Worm (Caenorhabditis elegans): ENCODE data around the gene nlp-14.
A peak's percentile ranks its signal among the peaks of the same experiment; 100 is the strongest.

nlp-14 gene

DNA sequence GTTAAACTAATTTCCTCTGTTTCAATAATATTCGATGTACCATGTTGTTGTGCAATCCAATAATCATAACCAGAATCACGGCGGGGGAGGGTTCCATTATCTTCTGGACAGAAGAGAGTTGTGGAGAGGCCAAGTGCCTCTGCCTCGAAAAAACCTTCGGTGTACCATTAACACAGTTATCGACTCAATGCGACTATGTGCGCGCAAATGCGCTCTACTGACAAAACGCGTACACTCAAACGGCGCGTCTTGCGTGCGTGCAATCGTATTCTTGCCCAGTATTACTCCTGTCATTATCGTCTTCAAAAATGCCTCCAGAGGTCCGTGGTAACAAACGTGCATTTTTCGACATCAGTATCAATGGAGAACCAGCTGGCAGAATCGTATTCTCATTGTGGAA, 8.1 kb downstream of the nlp-14 start, which contains the start of gene cyn-8 (continued):
- TF ChIP-seq hmg-1.1 (GFP tag; IDR thresholded peaks at IDR 0.05) (0 out of 2 replicates have a peak, but pooled peaks have one; percentile 48), lsy-2 (tag; optimal IDR thresholded peaks at IDR 0.05) (no peak), nhr-77 (tag; optimal IDR thresholded peaks at IDR 0.05) (peak; percentile 5), pha-4 (GFP tag; IDR thresholded peaks at IDR 0.05) (no peak), pha-4 (tag; optimal IDR thresholded peaks at IDR 0.05) (peak; percentile 2), F49E8.2 (tag; optimal IDR thresholded peaks at IDR 0.05; ENCODE audit: borderline replicate concordance) (no peak), ceh-28 (tag; optimal IDR thresholded peaks at IDR 0.05) (no peak), unc-62 (GFP tag; optimal IDR thresholded peaks at IDR 0.05 in 1 of 2) (peak in 1 of 2 experiments; percentile 69), unc-62 (tag; optimal IDR thresholded peaks at IDR 0.05) (no peak), lin-29 (GFP tag; IDR thresholded peaks at IDR 0.05) (no peak), mxl-3 (GFP tag; optimal IDR thresholded peaks at IDR 0.05) (peak; percentile 47), ztf-7 (tag; optimal IDR thresholded peaks at IDR 0.05) (no peak), snpc-4 (tag; optimal IDR thresholded peaks at IDR 0.05) (no peak)

DNA sequence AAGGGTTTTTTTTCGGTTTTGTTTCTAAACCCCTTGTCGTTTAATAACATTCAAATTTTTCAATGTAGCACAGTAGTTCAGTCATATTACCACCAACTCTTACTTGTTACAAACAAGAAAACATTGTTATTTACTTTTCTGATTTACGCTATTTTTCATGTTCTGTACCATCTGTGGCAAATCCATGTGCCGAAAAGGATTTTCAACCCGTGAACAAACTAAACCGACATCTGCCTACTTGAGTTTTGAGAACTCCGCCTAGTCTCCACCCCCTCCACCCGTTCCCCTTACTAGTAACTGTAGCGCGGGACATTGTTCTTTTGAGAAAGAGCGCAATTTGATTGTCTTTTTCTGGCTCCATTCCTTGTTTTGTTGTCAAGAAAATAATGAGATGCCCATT, 14.1 kb downstream of the nlp-14 start, which contains the start of gene ensh-1:
TSS of gene ensh-1 (plus strand) at position 301 of the 400 bp plus-strand sequence.
- TF ChIP-seq aha-1 (tag) (peak; percentile 20), php-3 (GFP tag; IDR thresholded peaks at IDR 0.05) (no peak)

DNA sequence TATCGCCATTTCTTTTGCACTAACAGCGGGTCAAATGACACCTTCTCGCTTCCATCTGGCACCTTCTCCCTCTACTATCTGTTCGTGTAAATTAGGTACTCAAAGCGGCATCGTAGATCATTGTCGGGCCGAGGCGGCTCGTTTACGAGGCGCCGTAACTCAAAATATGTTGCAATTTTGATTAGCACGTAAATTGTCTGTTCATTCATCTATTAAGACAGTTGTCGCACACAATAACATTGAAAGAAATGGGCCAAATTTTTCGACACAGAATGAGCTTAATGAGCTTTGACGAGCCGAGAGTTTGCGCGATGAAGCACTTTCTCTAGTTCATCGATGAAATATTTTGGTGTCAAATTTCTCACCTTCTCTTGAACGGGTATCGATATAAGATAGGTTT, 16.3 kb downstream of the nlp-14 start:
- TF ChIP-seq php-3 (GFP tag; IDR thresholded peaks at IDR 0.05) = peak; percentile 24; the same call in 1 of the 2 replicates
- TF ChIP-seq ces-1 (GFP tag; optimal IDR thresholded peaks at IDR 0.05) = no peak
- no peak for TF ChIP-seq madf-5 (GFP tag; IDR thresholded peaks at IDR 0.05)
- no peak for TF ChIP-seq attf-4 (tag; optimal IDR thresholded peaks at IDR 0.05)
- TF ChIP-seq pha-4 (GFP tag; IDR thresholded peaks at IDR 0.05) = no peak
- no peak for TF ChIP-seq pha-4 (tag; optimal IDR thresholded peaks at IDR 0.05)

DNA sequence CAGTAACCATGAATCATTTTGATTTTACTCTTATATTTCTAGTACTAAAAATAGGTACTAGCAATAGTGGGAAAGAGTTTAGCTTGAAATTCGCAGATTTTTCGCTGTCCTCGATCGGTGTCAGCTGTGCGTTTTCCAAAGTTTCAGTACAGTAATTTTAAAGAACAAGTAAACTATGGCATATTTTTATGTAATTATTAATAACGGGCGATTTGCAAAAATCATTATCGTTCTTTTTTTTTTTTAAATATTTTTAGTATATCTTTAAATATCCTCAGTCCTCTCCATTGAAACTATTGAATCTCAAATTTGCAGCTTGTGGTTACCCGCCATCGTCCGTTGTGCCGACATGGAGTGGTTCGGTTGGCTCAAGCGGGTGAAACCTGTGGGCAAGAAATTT, 26.4 kb downstream of the nlp-14 start, which contains the start of gene C13E3.1:
TSS of gene C13E3.1 (plus strand) at position 301 of the 400 bp plus-strand sequence.
- TF ChIP-seq madf-5 (GFP tag; IDR thresholded peaks at IDR 0.05) (no peak), attf-4 (tag; optimal IDR thresholded peaks at IDR 0.05) (no peak), ZK546.5 (tag; optimal IDR thresholded peaks at IDR 0.05) (no peak), D1046.2 (GFP tag; IDR thresholded peaks at IDR 0.05) (no peak), tra-1 (GFP tag; IDR thresholded peaks at IDR 0.05) (no peak), ZK337.2 (GFP tag; IDR thresholded peaks at IDR 0.05) (no peak), F44E2.7 (GFP tag; IDR thresholded peaks at IDR 0.05) (no peak), nhr-41 (GFP tag; IDR thresholded peaks at IDR 0.05) (no peak), hif-1 (tag; optimal IDR thresholded peaks at IDR 0.05) (no peak), unc-62 (GFP tag; optimal IDR thresholded peaks at IDR 0.05 in 1 of 2) (no peak), unc-62 (tag; optimal IDR thresholded peaks at IDR 0.05) (no peak)

DNA sequence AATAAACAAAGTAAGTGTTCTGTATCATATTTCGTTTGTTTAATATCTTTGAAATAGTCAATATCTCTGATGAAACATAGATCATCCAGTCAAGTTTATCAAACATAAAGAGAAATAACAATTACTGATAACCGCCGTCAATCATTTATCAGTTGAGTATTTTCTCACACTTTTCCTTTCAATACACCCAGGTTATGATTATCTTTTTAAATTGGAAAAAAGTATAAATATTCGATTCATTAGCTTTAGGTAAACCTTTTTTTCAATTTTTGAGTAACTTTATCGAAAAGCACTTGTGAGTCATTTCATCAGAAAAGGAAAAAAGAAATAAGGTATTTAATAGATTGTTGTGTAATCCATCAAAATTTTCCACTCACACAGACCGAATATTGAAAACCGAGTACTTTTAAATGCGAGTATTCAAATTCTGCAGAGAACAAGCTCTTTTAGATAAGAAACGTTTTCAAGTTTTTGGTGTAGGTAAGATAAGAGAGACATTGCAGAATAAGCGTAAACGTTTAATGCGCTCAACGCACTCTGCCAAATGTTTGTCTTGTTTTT, 27.8 kb downstream of the nlp-14 start:
- TF ChIP-seq nhr-28 (tag; optimal IDR thresholded peaks at IDR 0.05) = peak; percentile 28
- TF ChIP-seq lsy-2 (tag; optimal IDR thresholded peaks at IDR 0.05) = no peak
- no peak for TF ChIP-seq ceh-28 (tag; optimal IDR thresholded peaks at IDR 0.05)
- peak; percentile 12 for TF ChIP-seq pqm-1 (tag; optimal IDR thresholded peaks at IDR 0.05)
- TF ChIP-seq unc-62 (GFP tag; optimal IDR thresholded peaks at IDR 0.05 in 1 of 2) = peak in 1 of 2 experiments; percentile 98
- no peak for TF ChIP-seq unc-62 (tag; optimal IDR thresholded peaks at IDR 0.05)

DNA sequence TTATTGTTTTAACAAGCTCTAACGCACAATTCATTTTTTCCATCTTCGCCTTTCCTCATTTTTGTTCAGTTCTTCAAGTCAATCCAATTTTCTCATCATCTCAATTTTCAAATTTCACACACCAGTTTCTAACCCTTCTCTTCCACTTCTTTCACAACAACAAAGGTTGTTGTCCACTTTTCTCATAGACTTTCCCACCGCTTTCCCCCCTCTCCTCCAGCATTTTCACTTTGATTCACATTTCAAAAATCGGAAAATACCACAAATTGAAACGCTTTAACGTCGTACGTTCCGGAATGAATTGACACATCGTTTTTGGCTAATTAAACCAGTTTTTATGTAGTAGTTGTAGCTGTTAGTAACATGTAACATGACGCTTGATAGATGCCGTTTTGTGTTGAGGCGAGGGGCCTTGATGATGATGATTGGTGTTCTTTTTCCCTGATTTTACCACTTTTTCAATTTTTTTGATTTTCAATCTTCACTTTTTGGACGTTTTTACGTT, 28.9 kb downstream of the nlp-14 start:
- TF ChIP-seq aha-1 (tag) = no peak
- TF ChIP-seq unc-62 (GFP tag; optimal IDR thresholded peaks at IDR 0.05 in 1 of 2) = peak in 1 of 2 experiments; percentile 64
- TF ChIP-seq unc-62 (tag; optimal IDR thresholded peaks at IDR 0.05) = no peak
- TF ChIP-seq daf-19 (GFP tag; conservative IDR thresholded peaks at IDR 0.05) = no peak
- peak; percentile 56 for TF ChIP-seq nhr-28 (tag; optimal IDR thresholded peaks at IDR 0.05)
- TF ChIP-seq ZK337.2 (GFP tag; IDR thresholded peaks at IDR 0.05) = no peak
